Worm (Caenorhabditis elegans) whole organism, late embryonic: ENCODE measurements around the gene C56C10.7.

Experiments used
- Y22D7AL.16 ChIP-seq: sonication (generic microtip); optimal IDR thresholded peaks from 2 replicates; lab custom pipeline; 2016; ENCODE audit warnings: missing genetic modification characterization, missing compliant biosample characterization
- ama-1 ChIP-seq: fragments of 150-350 bp; optimal IDR thresholded peaks from 2 replicates; lab custom pipeline; 2014
- ceh-48 ChIP-seq: sonication (generic microtip); optimal IDR thresholded peaks from 2 replicates; lab custom pipeline; 2016; ENCODE audit warnings: missing genetic modification characterization, inconsistent platforms, missing compliant biosample characterization
- fkh-10 ChIP-seq: fragments of 150-350 bp; optimal IDR thresholded peaks from 2 replicates; lab custom pipeline; 2014; ENCODE audit warnings: missing biosample characterization, missing genetic modification reagents, missing genetic modification characterization
- nhr-11 ChIP-seq: fragments of 150-350 bp; optimal IDR thresholded peaks from 2 replicates; lab custom pipeline; 2014; ENCODE audit warnings: missing biosample characterization, missing genetic modification characterization
- odd-2 ChIP-seq: sonication (generic microtip); optimal IDR thresholded peaks from 2 replicates; lab custom pipeline; 2017; ENCODE audit warnings: antibody characterized with exemption, mild to moderate bottlenecking, missing genetic modification characterization, missing compliant biosample characterization
- pros-1 ChIP-seq: fragments of 150-350 bp; optimal IDR thresholded peaks from 2 replicates; lab custom pipeline; 2014; ENCODE audit warnings: missing biosample characterization, missing genetic modification reagents, missing genetic modification characterization

ce11 chrII:6563238-6563637 lies 24.1 kb downstream of the C56C10.7 start:
- TF ChIP-seq pros-1 (tag; lab: Kevin White, UChicago) = no peak
- TF ChIP-seq odd-2 = no peak
- no peak for TF ChIP-seq fkh-10
- TF ChIP-seq ceh-48 (tag; lab: Kevin White, UChicago) = no peak
- no peak for TF ChIP-seq nhr-11 (tag; lab: Kevin White, UChicago)
- no peak for TF ChIP-seq ama-1 (lab: Kevin White, UChicago)
- TF ChIP-seq Y22D7AL.16 = no peak
